Worm (Caenorhabditis elegans): ENCODE measurements around the gene R05D3.3.
"Not testable (repeated sequence)": the region's sequence is repeated elsewhere in the genome, so short reads cannot be mapped to it uniquely, and the experiment has no call there.

R05D3.3 gene

DNA sequence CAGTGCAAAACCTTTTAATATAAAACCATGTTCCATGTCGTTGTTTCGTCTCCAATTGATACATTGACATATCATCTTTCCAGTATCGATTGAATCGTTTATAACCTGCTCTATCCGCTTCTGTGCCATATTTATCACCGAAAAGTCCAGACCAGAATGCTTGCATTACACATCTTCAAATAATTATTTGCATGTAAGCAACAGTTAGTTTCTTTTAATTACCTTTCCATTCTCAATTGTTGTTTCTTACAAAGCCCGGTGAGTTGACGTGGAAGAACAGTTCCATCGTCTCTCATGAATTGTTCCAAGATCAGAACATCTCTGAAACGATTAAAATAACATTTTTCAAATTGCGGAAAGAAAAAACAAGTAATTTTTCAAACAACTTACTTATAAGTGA is 32.6 kb upstream of the R05D3.3 start, which contains the start of gene iglr-2:
TSS of gene iglr-2 (minus strand) at position 101 of the 400 bp plus-strand sequence.
- no peak for TF ChIP-seq sem-2 (GFP tag; optimal IDR thresholded peaks at IDR 0.05)

DNA sequence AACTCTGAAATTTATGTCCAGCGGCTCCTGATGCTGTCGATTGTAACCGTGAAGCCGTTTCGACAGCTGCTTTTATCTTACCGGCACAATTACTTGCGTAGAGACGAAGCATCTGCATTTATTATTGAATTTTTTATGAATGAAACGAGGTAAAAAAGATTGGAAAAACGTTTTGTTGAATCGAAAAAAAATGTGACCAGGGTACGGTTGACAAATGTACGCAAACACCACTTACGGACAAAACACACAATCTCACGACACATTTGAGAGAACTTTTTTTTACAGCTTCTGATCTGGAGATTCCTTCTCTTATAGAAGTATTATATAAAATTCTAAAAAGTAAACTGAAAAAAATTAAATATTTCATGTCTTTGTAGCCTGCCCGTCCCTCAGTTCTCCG is 32.0 kb upstream of the R05D3.3 start, which contains the start of the genes mrps-18A and ZC262.2:
TSS of gene mrps-18A (minus strand) at position 141 of the 400 bp plus-strand sequence.
TSS of gene ZC262.2 (plus strand) at position 284 of the 400 bp plus-strand sequence.
- TF ChIP-seq nhr-12 (tag; optimal IDR thresholded peaks at IDR 0.05) (no peak), lsy-2 (tag; optimal IDR thresholded peaks at IDR 0.05) (peak; percentile 95), ces-1 (GFP tag; optimal IDR thresholded peaks at IDR 0.05) (peak; percentile 4)

DNA sequence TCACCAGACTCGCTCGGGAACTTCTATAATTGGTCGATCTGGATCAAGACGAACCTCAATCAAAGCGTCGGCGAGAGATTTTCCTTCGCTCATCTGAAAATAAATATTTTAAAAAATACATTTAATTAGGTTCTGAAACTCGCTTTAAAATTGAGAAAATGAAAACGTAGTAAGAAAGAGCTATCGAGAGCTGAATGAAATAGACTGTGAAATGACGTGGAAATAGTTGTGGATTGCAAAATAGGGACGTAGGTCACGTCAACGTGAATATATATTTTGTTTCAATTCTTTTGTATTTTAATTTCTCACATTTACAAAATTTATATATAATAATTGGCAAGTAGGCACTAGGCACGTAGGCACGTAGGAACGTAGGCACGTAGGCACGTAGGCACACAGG is 29.4 kb upstream of the R05D3.3 start, which contains the start of gene ZC262.4:
TSS of gene ZC262.4 (minus strand) at position 101 of the 400 bp plus-strand sequence.
- no peak for TF ChIP-seq ztf-11 (tag; optimal IDR thresholded peaks at IDR 0.05)
- TF ChIP-seq tbx-8 (GFP tag; optimal IDR thresholded peaks at IDR 0.05) = no peak

DNA sequence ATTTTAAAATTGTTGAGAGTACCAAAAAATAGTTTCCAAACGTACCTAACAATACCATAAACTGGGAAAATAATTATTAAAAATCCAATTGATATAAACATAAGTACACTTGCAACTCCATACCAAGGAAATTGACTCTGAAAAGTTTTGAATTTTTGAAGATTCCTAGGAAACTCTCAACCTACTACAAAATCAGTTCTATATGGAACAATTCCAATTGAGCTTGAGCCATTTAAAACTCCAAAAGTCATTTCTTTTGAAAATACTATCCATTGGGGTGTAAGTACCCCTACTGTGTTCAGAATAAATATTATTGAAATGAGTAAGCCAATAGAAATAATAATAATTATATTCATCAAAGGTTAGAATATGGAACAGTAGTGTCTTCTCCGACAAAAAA is 24.4 kb upstream of the R05D3.3 start, which contains the start of gene clc-28:
TSS of gene clc-28 (minus strand) at position 101 of the 400 bp plus-strand sequence.
- not testable (repeated sequence) for TF ChIP-seq cnd-1 (tag; optimal IDR thresholded peaks at IDR 0.05); sem-2 (GFP tag; optimal IDR thresholded peaks at IDR 0.05); hlh-1 (tag; optimal IDR thresholded peaks at IDR 0.05)

DNA sequence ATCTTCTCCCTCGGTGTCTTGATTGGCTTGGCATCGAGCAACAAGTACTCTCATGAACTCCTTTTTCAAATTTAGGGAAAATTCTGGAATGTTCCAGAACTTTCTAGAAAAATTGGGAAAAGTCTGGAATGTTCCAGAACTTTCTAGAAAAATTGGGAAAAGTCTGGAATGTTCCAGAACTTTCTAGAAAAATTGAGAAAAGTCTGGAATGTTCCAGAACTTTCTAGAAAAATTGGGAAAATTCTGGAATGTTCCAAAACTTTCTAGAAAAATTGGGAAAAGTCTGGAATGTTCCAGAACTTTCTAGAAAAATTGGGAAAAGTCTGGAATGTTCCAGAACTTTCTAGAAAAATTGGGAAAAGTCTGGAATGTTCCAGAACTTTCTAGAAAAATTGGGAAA is 19.5 kb upstream of the R05D3.3 start, which contains the start of gene ZC262.7:
TSS of gene ZC262.7 (minus strand) at position 54 of the 400 bp plus-strand sequence.
- TF ChIP-seq nhr-12 (tag; optimal IDR thresholded peaks at IDR 0.05); flh-1 (GFP tag; optimal IDR thresholded peaks at IDR 0.05); tbx-8 (GFP tag; optimal IDR thresholded peaks at IDR 0.05): not testable (repeated sequence)

DNA sequence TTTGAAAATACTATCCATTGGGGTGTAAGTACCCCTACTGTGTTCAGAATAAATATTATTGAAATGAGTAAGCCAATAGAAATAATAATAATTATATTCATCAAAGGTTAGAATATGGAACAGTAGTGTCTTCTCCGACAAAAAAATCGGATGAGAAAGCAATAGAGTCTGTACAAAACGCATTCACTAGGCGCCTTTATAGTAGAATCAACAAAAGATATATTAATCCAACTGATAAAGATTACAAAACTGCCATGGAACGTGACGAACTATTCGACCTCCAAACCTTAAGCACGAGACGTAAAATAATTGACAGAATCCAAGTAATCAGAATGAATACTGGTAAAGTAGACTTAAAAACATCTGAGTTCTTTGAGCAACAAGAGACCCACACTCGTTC is 16.0 kb upstream of the R05D3.3 start, which contains the start of gene clc-29:
TSS of gene clc-29 (minus strand) at position 101 of the 400 bp plus-strand sequence.
- not testable (repeated sequence) for TF ChIP-seq mep-1, elt-3, snpc-4 (tag; optimal IDR thresholded peaks at IDR 0.05)

DNA sequence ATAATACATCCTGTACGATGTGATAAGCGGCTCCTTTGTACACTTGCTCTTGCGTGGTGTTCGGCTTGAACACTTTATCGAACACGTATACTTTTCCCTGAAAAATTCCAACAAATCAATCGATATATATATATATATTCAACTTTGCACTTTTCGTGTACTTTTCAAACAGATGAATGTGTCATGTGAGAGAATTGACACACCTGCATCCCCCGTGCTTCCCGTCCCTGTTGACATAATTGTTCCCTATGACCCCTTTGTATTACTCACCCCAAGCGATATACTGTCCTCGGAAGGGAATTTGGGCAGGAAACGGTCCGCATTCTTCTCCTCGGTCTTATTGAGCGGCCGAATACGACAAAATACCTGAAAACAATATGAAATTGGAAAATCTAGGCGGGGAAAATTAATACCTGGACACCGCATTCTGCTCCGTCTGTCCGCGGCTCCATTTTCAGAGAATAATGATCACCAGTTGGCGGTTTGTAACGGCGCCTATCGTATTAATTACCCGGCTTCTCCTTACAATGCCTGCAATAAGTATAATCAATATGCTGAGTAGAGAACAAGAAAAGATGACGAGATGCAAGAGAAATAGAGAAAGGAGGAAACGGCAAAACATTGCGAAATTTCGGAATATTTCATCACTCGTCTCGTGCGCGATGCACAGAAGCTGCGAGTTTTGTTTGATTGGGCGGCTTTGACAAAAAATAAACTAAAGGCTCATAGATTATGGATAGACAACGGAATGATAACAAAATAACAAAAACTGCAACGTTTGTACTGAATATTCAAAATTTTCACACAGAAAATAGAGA is 9.0 kb upstream of the R05D3.3 start, which contains the start of gene unc-116:
TSS of gene unc-116 (minus strand) at position 531 of the 818 bp plus-strand sequence.
- TF ChIP-seq snpc-4 (tag; optimal IDR thresholded peaks at IDR 0.05) (no peak), elt-3 (tag; optimal IDR thresholded peaks at IDR 0.05) (peak; percentile 13), nhr-2 (tag; optimal IDR thresholded peaks at IDR 0.05) (no peak), tbx-8 (GFP tag; optimal IDR thresholded peaks at IDR 0.05) (no peak), nhr-76 (tag; optimal IDR thresholded peaks at IDR 0.05) (no peak), pha-4 (tag; optimal IDR thresholded peaks at IDR 0.05) (peak; percentile 78), M03D4.4 (tag; optimal IDR thresholded peaks at IDR 0.05) (no peak), drap-1 (GFP tag; optimal IDR thresholded peaks at IDR 0.05) (no peak), ceh-83 (GFP tag; optimal IDR thresholded peaks at IDR 0.05) (no peak), ceh-43 (GFP tag; optimal IDR thresholded peaks at IDR 0.05) (no peak), mab-5 (tag; optimal IDR thresholded peaks at IDR 0.05) (no peak), elt-1 (tag; optimal IDR thresholded peaks at IDR 0.05; ENCODE audit: borderline replicate concordance, insufficient read depth) (no peak), nhr-237 (tag; optimal IDR thresholded peaks at IDR 0.05) (peak; percentile 69), ces-1 (GFP tag; optimal IDR thresholded peaks at IDR 0.05) (peak; percentile 50), ham-2 (GFP tag; optimal IDR thresholded peaks at IDR 0.05) (peak; percentile 11), lsy-2 (tag; optimal IDR thresholded peaks at IDR 0.05) (no peak), unc-120 (tag; optimal IDR thresholded peaks at IDR 0.05; ENCODE audit: poor library complexity, severe bottlenecking) (no peak), flh-1 (GFP tag; optimal IDR thresholded peaks at IDR 0.05) (no peak), mep-1 (tag; optimal IDR thresholded peaks at IDR 0.05) (no peak), lin-13 (tag; optimal IDR thresholded peaks at IDR 0.05) (no peak)

Measured in whole organism, mixed stage, embryonic.